Worm (Caenorhabditis elegans): ENCODE data around the gene nhr-222.

DNA sequence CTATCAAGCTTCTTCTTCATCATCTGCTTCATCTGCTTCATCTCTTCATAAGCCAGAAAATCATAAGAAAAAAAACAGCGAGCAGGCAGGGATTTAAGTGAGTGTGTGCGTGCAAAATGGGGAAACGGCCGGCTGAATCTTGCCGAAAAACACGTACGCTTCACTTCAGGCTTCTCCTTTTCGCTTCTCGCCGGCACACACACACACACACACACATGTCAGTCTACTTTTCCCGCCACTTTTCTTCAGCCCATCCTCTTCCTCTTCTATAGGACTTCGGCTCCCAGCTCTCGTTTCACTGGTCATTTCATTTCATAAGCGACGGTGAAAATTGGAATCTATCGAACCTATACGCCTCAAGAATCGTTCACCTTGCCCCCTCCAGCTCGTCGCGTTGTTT is 36.0 kb upstream of the nhr-222 start:
- no peak for TF ChIP-seq ref-1 (GFP tag; conservative IDR thresholded peaks at IDR 0.05)
- no peak for TF ChIP-seq flt-1 (GFP tag; IDR thresholded peaks at IDR 0.05)
- no peak for TF ChIP-seq ztf-29 (GFP tag; IDR thresholded peaks at IDR 0.05)
- no peak for TF ChIP-seq tab-1 (GFP tag; IDR thresholded peaks at IDR 0.05)
